Fruit fly (Drosophila melanogaster) whole organism, embryonic: Measurements from ENCODE around the gene CG10510.
A peak's percentile ranks its signal among the peaks of the same experiment; 100 is the strongest.

Source experiments
- ATbp ChIP-seq: fragments of 200-800 bp; sonication (Bioruptor generic); optimal IDR thresholded peaks from 2 replicates; lab custom pipeline; 2017; ENCODE audit warnings: missing biosample characterization, mild to moderate bottlenecking, missing genetic modification characterization, missing genetic modification reagents
- Ada2b ChIP-seq: fragments of 200-800 bp; sonication (Bioruptor generic); IDR thresholded peaks from 2 replicates; pipeline ENCODE4 v1.3.6; 2022; ENCODE audit warnings: missing biosample characterization, missing genetic modification characterization
- CG10959 ChIP-seq: fragments of 200-800 bp; sonication (Bioruptor generic); IDR thresholded peaks from 2 replicates; pipeline ENCODE4 v1.3.6; 2022; ENCODE audit warnings: missing biosample characterization, missing genetic modification characterization
- CG12236 ChIP-seq: fragments of 200-800 bp; sonication (Bioruptor generic); optimal IDR thresholded peaks from 2 replicates; lab custom pipeline; 2016; ENCODE audit warnings: missing biosample characterization, missing genetic modification characterization
- CG13894 ChIP-seq: fragments of 200-800 bp; sonication (Bioruptor generic); optimal IDR thresholded peaks from 3 replicates; lab custom pipeline; 2018; ENCODE audit warnings: missing biosample characterization, mild to moderate bottlenecking, missing genetic modification characterization, moderate library complexity
- CG14965 ChIP-seq: fragments of 200-800 bp; sonication (Bioruptor generic); optimal IDR thresholded peaks from 2 replicates; lab custom pipeline; 2016; ENCODE audit warnings: missing biosample characterization, missing genetic modification characterization, borderline replicate concordance
- CG15696 ChIP-seq: fragments of 200-800 bp; sonication (Bioruptor generic); optimal IDR thresholded peaks from 2 replicates; lab custom pipeline; 2019; ENCODE audit warnings: missing biosample characterization, mild to moderate bottlenecking, missing genetic modification characterization, moderate library complexity
- CG17328 ChIP-seq: fragments of 200-800 bp; sonication (Bioruptor generic); IDR thresholded peaks from 2 replicates; pipeline ENCODE4 v1.3.6; 2022; ENCODE audit warnings: missing biosample characterization, missing genetic modification characterization
- CG17829 ChIP-seq: fragments of 200-800 bp; optimal IDR thresholded peaks from 2 replicates; lab custom pipeline; 2019; ENCODE audit warnings: missing biosample characterization, mild to moderate bottlenecking, missing genetic modification characterization, moderate library complexity
- CG18011 ChIP-seq: fragments of 200-800 bp; sonication (Bioruptor generic); optimal IDR thresholded peaks from 2 replicates; lab custom pipeline; 2017; ENCODE audit warnings: missing biosample characterization, missing genetic modification characterization, mild to moderate bottlenecking, moderate library complexity, missing genotype
- CG2129 ChIP-seq: fragments of 200-800 bp; sonication (Bioruptor generic); IDR thresholded peaks from 2 replicates; pipeline ENCODE4 v1.3.6; 2022; ENCODE audit warnings: missing biosample characterization, missing genetic modification characterization; ENCODE audit not compliant: partially characterized antibody
- CG30403 ChIP-seq: fragments of 200-800 bp; sonication (Bioruptor generic); optimal IDR thresholded peaks from 3 replicates; lab custom pipeline; 2016; ENCODE audit warnings: missing biosample characterization, missing genetic modification characterization
- CG32532 ChIP-seq: fragments of 200-800 bp; sonication (Bioruptor generic); IDR thresholded peaks from 2 replicates; pipeline ENCODE4 v1.3.6; 2022; ENCODE audit warnings: missing biosample characterization, missing genetic modification characterization
- CG4617 ChIP-seq: fragments of 200-800 bp; sonication (Bioruptor generic); optimal IDR thresholded peaks from 3 replicates; lab custom pipeline; 2016; ENCODE audit warnings: missing biosample characterization, missing genetic modification characterization, borderline replicate concordance
- CG9797 ChIP-seq: fragments of 200-800 bp; sonication (Bioruptor generic); optimal IDR thresholded peaks from 3 replicates; lab custom pipeline; 2018; ENCODE audit warnings: missing biosample characterization, mild to moderate bottlenecking, missing genetic modification characterization
- Doc2 ChIP-seq: fragments of 200-800 bp; sonication (Bioruptor generic); IDR thresholded peaks from 2 replicates; pipeline ENCODE4 v1.3.6; 2022; ENCODE audit warnings: missing biosample characterization, missing genetic modification characterization
- E2f1 ChIP-seq: fragments of 200-800 bp; sonication (Bioruptor generic); IDR thresholded peaks from 2 replicates; pipeline ENCODE4 v1.3.6; 2022; ENCODE audit warnings: missing biosample characterization, missing genetic modification characterization
- Hey ChIP-seq: fragments of 200-800 bp; sonication (Bioruptor generic); optimal IDR thresholded peaks from 3 replicates; lab custom pipeline; 2018; ENCODE audit warnings: missing biosample characterization, mild to moderate bottlenecking, missing genetic modification characterization
- Lhr ChIP-seq: fragments of 200-800 bp; sonication (Bioruptor generic); optimal IDR thresholded peaks from 3 replicates; lab custom pipeline; 2017; ENCODE audit warnings: mild to moderate bottlenecking, missing biosample characterization, missing genetic modification reagents, missing genetic modification characterization
- Lpt ChIP-seq: fragments of >200 bp; optimal IDR thresholded peaks from 2 replicates; lab custom pipeline; 2018; ENCODE audit warnings: missing biosample characterization, missing genetic modification characterization
- Med ChIP-seq: fragments of 200-800 bp; sonication (Bioruptor generic); peaks from one replicate; lab custom pipeline; 2016; ENCODE audit warnings: missing biosample characterization, missing genetic modification characterization, mild to moderate bottlenecking, inconsistent platforms, moderate library complexity
- Nf-YC ChIP-seq: fragments of 200-800 bp; optimal IDR thresholded peaks from 3 replicates; lab custom pipeline; 2019; ENCODE audit warnings: missing biosample characterization, mild to moderate bottlenecking, missing genetic modification characterization, moderate library complexity
- Poxn ChIP-seq: fragments of 200-800 bp; sonication (Bioruptor generic); IDR thresholded peaks from 2 replicates; pipeline ENCODE4 v1.3.6; 2022; ENCODE audit warnings: missing biosample characterization, missing genetic modification characterization
- Rfx ChIP-seq: fragments of 200-800 bp; sonication (Bioruptor generic); IDR thresholded peaks from 2 replicates; pipeline ENCODE4 v1.3.6; 2022; ENCODE audit warnings: missing biosample characterization, missing genetic modification characterization
- Stat92E ChIP-seq, 3 experiments: fragments of >200 bp in 2 of 3; fragments of 200-800 bp in 1 of 3; sonication (Bioruptor generic) in 1 of 3; optimal IDR thresholded peaks; 2 replicates each; lab custom pipeline; 2017 to 2019; ENCODE audit warnings: missing biosample characterization in 3 of 3, missing genetic modification characterization in 3 of 3, mild to moderate bottlenecking in 1 of 3, moderate library complexity in 1 of 3
- Trl ChIP-seq, 3 experiments: fragments of >200 bp in 2 of 3; fragments of 200-800 bp in 1 of 3; sonication (Bioruptor generic) in 1 of 3; optimal IDR thresholded peaks; 2 replicates in 1 of 3; 3 replicates in 2 of 3; lab custom pipeline; 2016 to 2017; ENCODE audit warnings: missing biosample characterization in 1 of 3, missing genetic modification characterization in 1 of 3
- abd-A ChIP-seq: fragments of 200-800 bp; sonication (Bioruptor generic); optimal IDR thresholded peaks from 3 replicates; lab custom pipeline; 2019; ENCODE audit warnings: missing biosample characterization, mild to moderate bottlenecking, missing genetic modification characterization, moderate library complexity
- aop ChIP-seq: fragments of 200-800 bp; sonication (Bioruptor generic); IDR thresholded peaks from 2 replicates; pipeline ENCODE4 v1.3.6; 2022; ENCODE audit warnings: missing biosample characterization, missing genetic modification characterization
- cg ChIP-seq: fragments of 200-800 bp; sonication (Bioruptor generic); optimal IDR thresholded peaks from 3 replicates; lab custom pipeline; 2019; ENCODE audit warnings: missing biosample characterization, mild to moderate bottlenecking, missing genetic modification characterization, moderate library complexity
- chinmo ChIP-seq: fragments of 200-800 bp; sonication (Bioruptor generic); IDR thresholded peaks from 4 replicates; pipeline ENCODE4 v1.3.6; 2022; ENCODE audit warnings: missing biosample characterization, missing genetic modification characterization; ENCODE audit not compliant: partially characterized antibody
- croc ChIP-seq: fragments of 200-800 bp; sonication (Bioruptor generic); conservative IDR thresholded peaks from 3 replicates; pipeline ENCODE4 v1.3.6; 2022; ENCODE audit warnings: missing biosample characterization, missing genetic modification characterization
- dati ChIP-seq: fragments of 200-800 bp; sonication (Bioruptor generic); IDR thresholded peaks from 2 replicates; pipeline ENCODE4 v1.3.6; 2022; ENCODE audit warnings: missing biosample characterization, missing genetic modification characterization
- dysf ChIP-seq: fragments of 200-800 bp; sonication (Bioruptor generic); IDR thresholded peaks from 3 replicates; pipeline ENCODE4 v1.3.6; 2022; ENCODE audit warnings: missing biosample characterization, missing genetic modification characterization
- en ChIP-seq: fragments of 200-800 bp; sonication (Bioruptor generic); optimal IDR thresholded peaks from 2 replicates; lab custom pipeline; 2016; ENCODE audit warnings: missing biosample characterization, missing genetic modification characterization
- ewg ChIP-seq: fragments of 200-800 bp; sonication (Bioruptor generic); optimal IDR thresholded peaks from 3 replicates; lab custom pipeline; 2017; ENCODE audit warnings: mild to moderate bottlenecking, missing biosample characterization, missing genetic modification reagents, missing genetic modification characterization
- ftz-f1 ChIP-seq: fragments of 200-800 bp; sonication (Bioruptor generic); optimal IDR thresholded peaks from 2 replicates; lab custom pipeline; 2016; ENCODE audit warnings: missing biosample characterization, missing genetic modification characterization
- grn ChIP-seq: fragments of 200-800 bp; sonication (Bioruptor generic); optimal IDR thresholded peaks from 3 replicates; lab custom pipeline; 2017; ENCODE audit warnings: missing biosample characterization, missing genetic modification characterization
- gt ChIP-seq: fragments of 200-800 bp; sonication (Bioruptor generic); IDR thresholded peaks from 2 replicates; pipeline ENCODE4 v1.3.6; 2022; ENCODE audit warnings: missing biosample characterization, missing genetic modification characterization
- pros ChIP-seq: fragments of 200-800 bp; sonication (Bioruptor generic); optimal IDR thresholded peaks from 3 replicates; lab custom pipeline; 2019; ENCODE audit warnings: missing biosample characterization, mild to moderate bottlenecking, missing genetic modification characterization, moderate library complexity
- scrt ChIP-seq: fragments of 200-800 bp; sonication (Bioruptor generic); optimal IDR thresholded peaks from 2 replicates; lab custom pipeline; 2018; ENCODE audit warnings: missing biosample characterization, mild to moderate bottlenecking, missing genetic modification characterization, moderate library complexity
- sna ChIP-seq: fragments of 200-800 bp; sonication (Bioruptor generic); IDR thresholded peaks from 2 replicates; pipeline ENCODE4 v1.3.6; 2022; ENCODE audit warnings: missing biosample characterization, missing genetic modification characterization; ENCODE audit not compliant: partially characterized antibody
- stc ChIP-seq: fragments of 200-800 bp; sonication (Bioruptor generic); IDR thresholded peaks from 2 replicates; pipeline ENCODE4 v1.3.6; 2022; ENCODE audit warnings: missing biosample characterization, missing genetic modification characterization
- tgo ChIP-seq: fragments of 200-800 bp; sonication (Bioruptor generic); IDR thresholded peaks from 3 replicates; pipeline ENCODE4 v1.3.6; 2022; ENCODE audit warnings: missing biosample characterization, missing genetic modification characterization
- z ChIP-seq: fragments of 200-800 bp; sonication (Bioruptor generic); IDR thresholded peaks from 3 replicates; pipeline ENCODE4 v1.3.6; 2022; ENCODE audit warnings: missing biosample characterization, missing genetic modification characterization
- zfh1 ChIP-seq: fragments of 200-800 bp; sonication (Bioruptor generic); IDR thresholded peaks from 3 replicates; pipeline ENCODE4 v1.3.6; 2022; ENCODE audit warnings: missing biosample characterization, missing genetic modification characterization

Gene CG10510

dm6 chr3L:21192024-21192423, 17.9 kb downstream of the CG10510 start (continued):
- TF ChIP-seq CG18011 (GFP tag; lab: Kevin White, UChicago): no peak
- no peak for TF ChIP-seq Lhr (GFP tag; lab: Kevin White, UChicago)
- no peak for TF ChIP-seq aop
- TF ChIP-seq CG32532 (GFP tag; lab: Robert Waterston, UW): 0 out of 2 replicates have a peak, but pooled peaks have one; percentile 6
- no peak for TF ChIP-seq Poxn
- 0 out of 2 replicates have a peak, but pooled peaks have one; percentile 12 for TF ChIP-seq CG17328
- no peak for TF ChIP-seq ftz-f1
- no peak for TF ChIP-seq CG9797 (GFP tag; lab: Kevin White, UChicago)
- TF ChIP-seq Lpt: no peak
- no peak for TF ChIP-seq CG17829 (tag; lab: Kevin White, UChicago)
- no peak for TF ChIP-seq en (GFP tag; lab: Kevin White, UChicago)
- TF ChIP-seq zfh1 (GFP tag; lab: Robert Waterston, UW): no peak
- no peak for TF ChIP-seq Stat92E (GFP tag; optimal IDR thresholded peaks at IDR 0.05; lab: Kevin White, UChicago)
- TF ChIP-seq pros (GFP tag; lab: Kevin White, UChicago): no peak
- no peak for TF ChIP-seq cg (GFP tag; lab: Kevin White, UChicago)
- TF ChIP-seq sna (GFP tag; lab: Robert Waterston, UW): no peak
- no peak for TF ChIP-seq Nf-YC
- TF ChIP-seq Ada2b (GFP tag; lab: Robert Waterston, UW): no peak
- no peak for TF ChIP-seq ATbp
- no peak for TF ChIP-seq grn (GFP tag; lab: Kevin White, UChicago)
- no peak for TF ChIP-seq Doc2
- TF ChIP-seq gt: no peak
- no peak for TF ChIP-seq CG14965 (GFP tag; lab: Kevin White, UChicago)
- TF ChIP-seq dysf (GFP tag; lab: Robert Waterston, UW): no peak
- TF ChIP-seq Rfx: peak; percentile 31; the same call in 1 of the 2 replicates
- no peak for TF ChIP-seq Hey (tag; lab: Kevin White, UChicago)
- no peak for TF ChIP-seq CG30403 (GFP tag; lab: Kevin White, UChicago)
- no peak for TF ChIP-seq CG12236
- no peak for TF ChIP-seq E2f1 (GFP tag; lab: Robert Waterston, UW)
- TF ChIP-seq croc (GFP tag; lab: Robert Waterston, UW): no peak
- no peak for TF ChIP-seq z (GFP tag; lab: Robert Waterston, UW)
- no peak for TF ChIP-seq CG4617 (GFP tag; lab: Kevin White, UChicago)

DNA sequence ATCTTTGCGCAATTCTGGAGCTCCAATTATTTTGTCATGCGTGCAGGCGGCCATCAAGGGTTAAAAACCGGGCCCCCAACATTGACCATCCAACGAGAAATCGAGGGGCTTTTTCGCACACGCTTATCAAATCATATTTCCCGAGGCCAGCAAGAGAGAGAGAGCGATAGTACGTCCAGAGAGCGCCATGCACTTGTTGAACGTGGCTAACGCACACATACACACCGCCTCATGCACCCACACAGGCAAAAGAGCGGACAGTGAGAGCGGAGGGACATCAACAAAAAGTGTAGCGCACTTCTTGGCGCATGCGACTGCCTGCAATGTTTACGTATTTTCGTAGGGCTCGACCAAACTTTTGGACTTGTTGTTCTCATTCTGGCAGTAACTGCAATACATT, 23.4 kb downstream of the CG10510 start:
- TF ChIP-seq CG10959 (GFP tag; lab: Robert Waterston, UW): no peak
- no peak for TF ChIP-seq abd-A (tag; lab: Kevin White, UChicago)
- TF ChIP-seq scrt (GFP tag; lab: Kevin White, UChicago): peak; percentile 99
- no peak for TF ChIP-seq grn (GFP tag; lab: Kevin White, UChicago)
- peak; percentile 30 for TF ChIP-seq ewg (GFP tag; lab: Kevin White, UChicago)
- TF ChIP-seq dati (GFP tag; lab: Robert Waterston, UW): no peak
- TF ChIP-seq CG13894 (tag; lab: Kevin White, UChicago): peak; percentile 29
- peak; percentile 27 to 54 for TF ChIP-seq Trl (optimal IDR thresholded peaks at IDR 0.05; lab: Kevin White, UChicago)
- no peak for TF ChIP-seq Trl (GFP tag; optimal IDR thresholded peaks at IDR 0.05; lab: Kevin White, UChicago)
- TF ChIP-seq CG15696 (tag; lab: Kevin White, UChicago): no peak
- TF ChIP-seq cg (GFP tag; lab: Kevin White, UChicago): peak; percentile 23
- TF ChIP-seq tgo (GFP tag; lab: Robert Waterston, UW): no peak
- peak; percentile 26 for TF ChIP-seq Med
- no peak for TF ChIP-seq CG2129 (GFP tag; lab: Robert Waterston, UW)
- TF ChIP-seq chinmo (GFP tag; lab: Robert Waterston, UW): 0 out of 4 replicates have a peak, but pooled peaks have one; percentile 15
- TF ChIP-seq stc (GFP tag; lab: Robert Waterston, UW): no peak
